Fruit fly (Drosophila melanogaster) whole organism, embryonic: ENCODE measurements around the gene stet.
A peak's percentile ranks its signal among the peaks of the same experiment; 100 is the strongest.

Source experiments
- Asciz ChIP-seq: fragments of 200-800 bp; sonication (Bioruptor generic); optimal IDR thresholded peaks from 2 replicates; lab custom pipeline; 2017; ENCODE audit warnings: missing biosample characterization, mild to moderate bottlenecking, missing genetic modification characterization, missing genetic modification reagents
- CG1024 ChIP-seq: fragments of 200-800 bp; sonication (Bioruptor generic); IDR thresholded peaks from 2 replicates; pipeline ENCODE4 v1.3.6; 2022; ENCODE audit warnings: missing biosample characterization, missing genetic modification characterization
- CG11398 ChIP-seq: fragments of 200-800 bp; sonication (Bioruptor generic); optimal IDR thresholded peaks from 2 replicates; lab custom pipeline; 2016; ENCODE audit warnings: missing biosample characterization, missing genetic modification characterization
- CG12155 ChIP-seq: fragments of 200-800 bp; sonication (Bioruptor generic); optimal IDR thresholded peaks from 3 replicates; lab custom pipeline; 2016; ENCODE audit warnings: missing biosample characterization, missing genetic modification characterization
- CG1233 ChIP-seq: fragments of 200-800 bp; sonication (Bioruptor generic); optimal IDR thresholded peaks from 4 replicates; lab custom pipeline; 2018; ENCODE audit warnings: missing biosample characterization, mild to moderate bottlenecking, missing genetic modification characterization
- CG1647 ChIP-seq: fragments of 200-800 bp; sonication (Bioruptor generic); optimal IDR thresholded peaks from 3 replicates; lab custom pipeline; 2016; ENCODE audit warnings: missing biosample characterization, missing genetic modification characterization
- CG17359 ChIP-seq: fragments of 200-800 bp; sonication (Bioruptor generic); optimal IDR thresholded peaks from 3 replicates; lab custom pipeline; 2018; ENCODE audit warnings: missing biosample characterization, mild to moderate bottlenecking, missing genetic modification characterization, moderate library complexity
- CG17385 ChIP-seq: fragments of 200-800 bp; sonication (Bioruptor generic); optimal IDR thresholded peaks from 3 replicates; lab custom pipeline; 2018; ENCODE audit warnings: missing biosample characterization, mild to moderate bottlenecking, missing genetic modification characterization
- CG18599 ChIP-seq: fragments of 200-800 bp; sonication (Bioruptor generic); optimal IDR thresholded peaks from 3 replicates; lab custom pipeline; 2017; ENCODE audit warnings: missing biosample characterization, missing genetic modification characterization, mild to moderate bottlenecking, moderate library complexity, missing genetic modification reagents
- CG3726 ChIP-seq: fragments of 200-800 bp; sonication (Bioruptor generic); IDR thresholded peaks from 3 replicates; pipeline ENCODE4, ENCODE4 v1.3.6; 2022; ENCODE audit warnings: missing biosample characterization, missing genetic modification characterization
- CG4617 ChIP-seq: fragments of 200-800 bp; sonication (Bioruptor generic); optimal IDR thresholded peaks from 3 replicates; lab custom pipeline; 2016; ENCODE audit warnings: missing biosample characterization, missing genetic modification characterization, borderline replicate concordance
- CG6654 ChIP-seq: fragments of 200-800 bp; sonication (Bioruptor generic); optimal IDR thresholded peaks from 2 replicates; lab custom pipeline; 2017; ENCODE audit warnings: missing biosample characterization, mild to moderate bottlenecking, missing genetic modification characterization
- CG7928 ChIP-seq: fragments of 200-800 bp; sonication (Bioruptor generic); optimal IDR thresholded peaks from 2 replicates; lab custom pipeline; 2017; ENCODE audit warnings: missing biosample characterization, mild to moderate bottlenecking, missing genetic modification characterization
- CG8478 ChIP-seq: fragments of >200 bp; optimal IDR thresholded peaks from 2 replicates; lab custom pipeline; 2018
- CG9609 ChIP-seq: fragments of 200-800 bp; sonication (Bioruptor generic); optimal IDR thresholded peaks from 3 replicates; lab custom pipeline; 2016; ENCODE audit warnings: missing biosample characterization, missing genetic modification characterization
- Dad ChIP-seq: fragments of 200-800 bp; sonication (Bioruptor generic); optimal IDR thresholded peaks from 3 replicates; lab custom pipeline; 2016; ENCODE audit warnings: missing biosample characterization, missing genetic modification characterization
- E2f2 ChIP-seq: fragments of 200-800 bp; sonication (Bioruptor generic); IDR thresholded peaks from 2 replicates; pipeline ENCODE4 v1.3.6; 2022; ENCODE audit warnings: missing biosample characterization, missing genetic modification characterization
- H2.0 ChIP-seq: fragments of 200-800 bp; sonication (Bioruptor generic); IDR thresholded peaks from 2 replicates; pipeline ENCODE4 v1.3.6; 2022; ENCODE audit warnings: missing biosample characterization, missing genetic modification characterization
- HLH3B ChIP-seq: fragments of 200-800 bp; sonication (Bioruptor generic); IDR thresholded peaks from 2 replicates; pipeline ENCODE4 v1.3.6; 2022; ENCODE audit warnings: missing biosample characterization, missing genetic modification characterization
- Mad ChIP-seq: fragments of 200-800 bp; sonication (Bioruptor generic); optimal IDR thresholded peaks from 2 replicates; lab custom pipeline; 2016; ENCODE audit warnings: missing biosample characterization, missing genetic modification characterization
- Oli ChIP-seq: fragments of 200-800 bp; sonication (Bioruptor generic); optimal IDR thresholded peaks from 2 replicates; lab custom pipeline; 2018; ENCODE audit warnings: missing biosample characterization, mild to moderate bottlenecking, missing genetic modification characterization, moderate library complexity
- Sox102F ChIP-seq: fragments of 200-800 bp; sonication (Bioruptor generic); optimal IDR thresholded peaks from 2 replicates; lab custom pipeline; 2018; ENCODE audit warnings: missing biosample characterization, mild to moderate bottlenecking, missing genetic modification characterization, moderate library complexity
- Spps ChIP-seq: fragments of 200-800 bp; sonication (Bioruptor generic); optimal IDR thresholded peaks from 2 replicates; lab custom pipeline; 2018; ENCODE audit warnings: missing biosample characterization, mild to moderate bottlenecking, missing genetic modification characterization
- TFAM ChIP-seq: fragments of 200-800 bp; sonication (Bioruptor generic); optimal IDR thresholded peaks from 2 replicates; lab custom pipeline; 2017; ENCODE audit warnings: missing biosample characterization, missing genetic modification characterization, inconsistent platforms
- Trl ChIP-seq, 3 experiments: fragments of >200 bp in 2 of 3; fragments of 200-800 bp in 1 of 3; sonication (Bioruptor generic) in 1 of 3; optimal IDR thresholded peaks; 2 replicates in 1 of 3; 3 replicates in 2 of 3; lab custom pipeline; 2016 to 2017; ENCODE audit warnings: missing biosample characterization in 1 of 3, missing genetic modification characterization in 1 of 3
- Xrp1 ChIP-seq: fragments of 200-800 bp; sonication (Bioruptor generic); IDR thresholded peaks from 2 replicates; pipeline ENCODE4 v1.3.6; 2022; ENCODE audit warnings: missing biosample characterization, missing genetic modification characterization
- al ChIP-seq: fragments of 200-800 bp; sonication (Bioruptor generic); IDR thresholded peaks from 2 replicates; pipeline ENCODE4 v1.3.6; 2022; ENCODE audit warnings: missing biosample characterization, missing genetic modification characterization
- ap ChIP-seq: fragments of 200-800 bp; sonication (Bioruptor generic); IDR thresholded peaks from 2 replicates; pipeline ENCODE4 v1.3.6; 2022; ENCODE audit warnings: missing biosample characterization, missing genetic modification characterization
- bsh ChIP-seq, 2 experiments: fragments of 200-800 bp; sonication (Bioruptor generic); optimal IDR thresholded peaks; 2 replicates each; lab custom pipeline; 2017 to 2018; ENCODE audit warnings: mild to moderate bottlenecking in 2 of 2, missing biosample characterization in 2 of 2, missing genetic modification characterization in 2 of 2, moderate library complexity in 1 of 2
- ci ChIP-seq: fragments of 200-800 bp; sonication (Bioruptor generic); IDR thresholded peaks from 3 replicates; pipeline ENCODE4 v1.3.6; 2022; ENCODE audit warnings: missing biosample characterization, missing genetic modification characterization
- dmrt99B ChIP-seq: fragments of 200-800 bp; sonication (Bioruptor generic); optimal IDR thresholded peaks from 2 replicates; lab custom pipeline; 2018; ENCODE audit warnings: missing biosample characterization, mild to moderate bottlenecking, missing genetic modification characterization, moderate library complexity
- eve ChIP-seq, 2 experiments: fragments of >200 bp; optimal IDR thresholded peaks; 2 replicates each; lab custom pipeline; 2017; ENCODE audit warnings: missing biosample characterization in 2 of 2, missing genetic modification characterization in 2 of 2
- fd64A ChIP-seq: fragments of 200-800 bp; sonication (Bioruptor generic); optimal IDR thresholded peaks from 3 replicates; lab custom pipeline; 2018; ENCODE audit warnings: missing biosample characterization, mild to moderate bottlenecking, missing genetic modification characterization
- gem ChIP-seq: fragments of 200-800 bp; sonication (Bioruptor generic); optimal IDR thresholded peaks from 2 replicates; lab custom pipeline; 2019; ENCODE audit warnings: missing biosample characterization, mild to moderate bottlenecking, missing genetic modification characterization, moderate library complexity
- gsb-n ChIP-seq: fragments of 200-800 bp; sonication (Bioruptor generic); optimal IDR thresholded peaks from 3 replicates; lab custom pipeline; 2018; ENCODE audit warnings: missing biosample characterization, mild to moderate bottlenecking, missing genetic modification characterization
- lmd ChIP-seq: fragments of 200-800 bp; sonication (Bioruptor generic); IDR thresholded peaks from 2 replicates; pipeline ENCODE4 v1.3.6; 2022; ENCODE audit warnings: missing biosample characterization, missing genetic modification characterization
- nerfin-2 ChIP-seq: fragments of 200-800 bp; sonication (Bioruptor generic); IDR thresholded peaks from 2 replicates; pipeline ENCODE4 v1.3.6; 2022; ENCODE audit warnings: missing biosample characterization, missing genetic modification characterization; ENCODE audit not compliant: partially characterized antibody
- nom ChIP-seq: fragments of 200-800 bp; sonication (Bioruptor generic); optimal IDR thresholded peaks from 2 replicates; lab custom pipeline; 2017; ENCODE audit warnings: missing biosample characterization, missing genetic modification characterization, mild to moderate bottlenecking, moderate library complexity, missing genetic modification reagents
- onecut ChIP-seq: fragments of 200-800 bp; sonication (Bioruptor generic); IDR thresholded peaks from 2 replicates; pipeline ENCODE4 v1.3.6; 2022; ENCODE audit warnings: missing biosample characterization, missing genetic modification characterization
- org-1 ChIP-seq: fragments of 200-800 bp; sonication (Bioruptor generic); optimal IDR thresholded peaks from 2 replicates; lab custom pipeline; 2017; ENCODE audit warnings: missing biosample characterization, missing genetic modification characterization
- pros ChIP-seq: fragments of 200-800 bp; sonication (Bioruptor generic); optimal IDR thresholded peaks from 3 replicates; lab custom pipeline; 2019; ENCODE audit warnings: missing biosample characterization, mild to moderate bottlenecking, missing genetic modification characterization, moderate library complexity
- seq ChIP-seq: fragments of 200-800 bp; sonication (Bioruptor generic); IDR thresholded peaks from 2 replicates; pipeline ENCODE4 v1.3.6; 2022; ENCODE audit warnings: missing biosample characterization, missing genetic modification characterization
- sim ChIP-seq: fragments of 200-800 bp; sonication (Bioruptor generic); IDR thresholded peaks from 2 replicates; pipeline ENCODE4 v1.3.6; 2022; ENCODE audit warnings: missing biosample characterization, missing genetic modification characterization
- vnd ChIP-seq: fragments of 200-800 bp; sonication (Bioruptor generic); IDR thresholded peaks from 3 replicates; pipeline ENCODE4 v1.3.6; 2022; ENCODE audit warnings: missing biosample characterization, missing genetic modification characterization; ENCODE audit not compliant: partially characterized antibody
- zf30C ChIP-seq: fragments of 200-800 bp; sonication (Bioruptor generic); optimal IDR thresholded peaks from 3 replicates; lab custom pipeline; 2018; ENCODE audit warnings: missing biosample characterization, mild to moderate bottlenecking, missing genetic modification characterization

stet gene

dm6 chr3L:1478998-1479680 lies 10.2 kb downstream of the stet start (continued):
- TF ChIP-seq Oli (peak; percentile 65), gem (tag; lab: Kevin White, UChicago) (peak; percentile 78), al (GFP tag; lab: Robert Waterston, UW) (peak; percentile 28; the same call in 1 of the 2 replicates), ci (GFP tag; lab: Robert Waterston, UW) (peak; percentile 77), zf30C (GFP tag; lab: Kevin White, UChicago) (no peak), CG1647 (no peak), CG1233 (GFP tag; lab: Kevin White, UChicago) (peak; percentile 63), vnd (GFP tag; lab: Robert Waterston, UW) (no peak), ap (GFP tag; lab: Robert Waterston, UW) (peak; percentile 76; the same call in 1 of the 2 replicates), CG3726 (GFP tag; lab: Robert Waterston, UW) (peak; percentile 73; the same call in 2 of the 3 replicates), eve (GFP tag; optimal IDR thresholded peaks at IDR 0.05; lab: Kevin White, UChicago) (peak in 1 of 2 experiments; percentile 99), CG7928 (GFP tag; lab: Kevin White, UChicago) (no peak), CG9609 (peak; percentile 65), Dad (GFP tag; lab: Kevin White, UChicago) (peak; percentile 30), sim (peak; percentile 84), nerfin-2 (GFP tag; lab: Robert Waterston, UW) (no peak), CG17359 (tag; lab: Kevin White, UChicago) (no peak), Sox102F (peak; percentile 27), HLH3B (GFP tag; lab: Robert Waterston, UW) (peak; percentile 46), Spps (tag; lab: Kevin White, UChicago) (peak; percentile 34), CG6654 (GFP tag; lab: Kevin White, UChicago) (no peak), seq (GFP tag; lab: Robert Waterston, UW) (0 out of 2 replicates have a peak, but pooled peaks have one; percentile 42), bsh (GFP tag; optimal IDR thresholded peaks at IDR 0.05; lab: Kevin White, UChicago) (peak in 1 of 2 experiments; percentile 62), Mad (GFP tag; lab: Kevin White, UChicago) (peak; percentile 48), lmd (GFP tag; lab: Robert Waterston, UW) (peak; percentile 62), H2.0 (GFP tag; lab: Robert Waterston, UW) (peak; percentile 76), Asciz (GFP tag; lab: Kevin White, UChicago) (no peak), org-1 (GFP tag; lab: Kevin White, UChicago) (peak; percentile 60), CG4617 (peak; percentile 33), Trl (optimal IDR thresholded peaks at IDR 0.05; lab: Kevin White, UChicago) (no peak), Trl (GFP tag; optimal IDR thresholded peaks at IDR 0.05; lab: Kevin White, UChicago) (peak; percentile 63), CG1024 (GFP tag; lab: Robert Waterston, UW) (peak; percentile 60; the same call in 1 of the 2 replicates), CG8478 (lab: Kevin White, UChicago) (no peak), gsb-n (tag; lab: Kevin White, UChicago) (peak; percentile 73), E2f2 (GFP tag; lab: Robert Waterston, UW) (peak; percentile 23; the same call in 1 of the 2 replicates), Xrp1 (GFP tag; lab: Robert Waterston, UW) (peak; percentile 94), CG18599 (GFP tag; lab: Kevin White, UChicago) (no peak), fd64A (GFP tag; lab: Kevin White, UChicago) (no peak), dmrt99B (peak; percentile 34), TFAM (GFP tag; lab: Kevin White, UChicago) (no peak), onecut (peak; percentile 65), CG12155 (GFP tag; lab: Kevin White, UChicago) (peak; percentile 27), CG17385 (GFP tag; lab: Kevin White, UChicago) (peak; percentile 27), CG11398 (GFP tag; lab: Kevin White, UChicago) (peak; percentile 59), nom (GFP tag; lab: Kevin White, UChicago) (no peak), pros (GFP tag; lab: Kevin White, UChicago) (no peak)
